Worm (Caenorhabditis elegans): ENCODE measurements around the gene C26D10.3.

Gene C26D10.3

DNA sequence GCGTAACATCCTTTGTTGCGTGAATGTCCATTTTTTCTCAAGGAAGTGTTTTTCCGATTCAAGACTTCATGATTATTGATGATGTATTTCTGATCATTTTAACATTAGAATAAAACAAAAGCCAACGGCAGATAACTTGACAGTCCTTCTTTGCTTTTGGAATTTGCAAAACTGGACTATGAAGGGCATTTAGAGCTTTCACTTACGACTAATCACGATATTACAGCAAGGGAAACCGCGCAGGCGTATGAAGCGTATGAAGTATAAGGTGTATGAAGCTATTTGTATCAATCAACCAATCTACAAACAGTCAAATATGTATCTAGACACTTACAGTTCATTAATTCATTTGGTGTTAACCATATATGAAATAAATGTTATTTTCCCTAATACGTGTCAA is 52.5 kb downstream of the C26D10.3 start:
- TF ChIP-seq ref-1 (GFP tag; conservative IDR thresholded peaks at IDR 0.05) (no peak), cog-1 (tag; optimal IDR thresholded peaks at IDR 0.05) (no peak)

All from whole organism, midembryonic.